Fruit fly (Drosophila melanogaster) S2 (cell line): ENCODE results near the gene wrm2.

ENCODE experiments used
- CG8478 ChIP-seq: fragments of >200 bp; optimal IDR thresholded peaks from 2 replicates; lab custom pipeline; 2018
- CTCF ChIP-seq, 2 experiments: fragments of >200 bp; optimal IDR thresholded peaks; 2 replicates each; lab custom pipeline; 2018

- TF ChIP-seq CG8478 (lab: Kevin White, UChicago), result no peak
- no peak for TF ChIP-seq CTCF (optimal IDR thresholded peaks at IDR 0.05; lab: Kevin White, UChicago)
These were observed 33.0 kb upstream of the wrm2 start for dm6 chr3L:7367798-7368678.
